Fruit fly (Drosophila melanogaster) whole organism, embryonic: ENCODE measurements around the gene trx.

Experiments used
- Atf3 ChIP-seq: fragments of 200-800 bp; sonication (Bioruptor generic); optimal IDR thresholded peaks from 3 replicates; lab custom pipeline; 2016; ENCODE audit warnings: missing biosample characterization, missing genetic modification characterization
- B-H2 ChIP-seq: fragments of 200-800 bp; sonication (Bioruptor generic); optimal IDR thresholded peaks from 2 replicates; lab custom pipeline; 2018; ENCODE audit warnings: missing biosample characterization, mild to moderate bottlenecking, missing genetic modification characterization
- CG11723 ChIP-seq: fragments of 200-800 bp; sonication (Bioruptor generic); optimal IDR thresholded peaks from 2 replicates; lab custom pipeline; 2017; ENCODE audit warnings: missing biosample characterization, mild to moderate bottlenecking, missing genetic modification characterization
- CG12071 ChIP-seq: fragments of 200-800 bp; sonication (Bioruptor generic); optimal IDR thresholded peaks from 3 replicates; lab custom pipeline; 2018; ENCODE audit warnings: missing biosample characterization, mild to moderate bottlenecking, missing genetic modification characterization
- CG13424 ChIP-seq: fragments of 200-800 bp; sonication (Bioruptor generic); optimal IDR thresholded peaks from 2 replicates; lab custom pipeline; 2019; ENCODE audit warnings: missing biosample characterization, mild to moderate bottlenecking, missing genetic modification characterization, moderate library complexity
- CG14710 ChIP-seq: fragments of 200-800 bp; sonication (Bioruptor generic); optimal IDR thresholded peaks from 3 replicates; lab custom pipeline; 2019; ENCODE audit warnings: missing biosample characterization, mild to moderate bottlenecking, missing genetic modification characterization, moderate library complexity
- CG15696 ChIP-seq: fragments of 200-800 bp; sonication (Bioruptor generic); optimal IDR thresholded peaks from 2 replicates; lab custom pipeline; 2019; ENCODE audit warnings: missing biosample characterization, mild to moderate bottlenecking, missing genetic modification characterization, moderate library complexity
- CG17359 ChIP-seq: fragments of 200-800 bp; sonication (Bioruptor generic); optimal IDR thresholded peaks from 3 replicates; lab custom pipeline; 2018; ENCODE audit warnings: missing biosample characterization, mild to moderate bottlenecking, missing genetic modification characterization, moderate library complexity
- CG17568 ChIP-seq: fragments of 200-800 bp; sonication (Bioruptor generic); optimal IDR thresholded peaks from 2 replicates; lab custom pipeline; 2018; ENCODE audit warnings: missing biosample characterization, mild to moderate bottlenecking, missing genetic modification characterization, moderate library complexity
- CG2875 ChIP-seq: fragments of 200-800 bp; sonication (Bioruptor generic); optimal IDR thresholded peaks from 2 replicates; lab custom pipeline; 2017; ENCODE audit warnings: missing biosample characterization, mild to moderate bottlenecking, missing genetic modification characterization, missing genetic modification reagents
- CG32772 ChIP-seq: fragments of 200-800 bp; sonication (Bioruptor generic); IDR thresholded peaks from 2 replicates; pipeline ENCODE4 v1.3.6; 2022; ENCODE audit warnings: missing biosample characterization, missing genetic modification characterization
- CG3407 ChIP-seq: fragments of 200-800 bp; sonication (Bioruptor generic); optimal IDR thresholded peaks from 2 replicates; lab custom pipeline; 2018; ENCODE audit warnings: missing biosample characterization, mild to moderate bottlenecking, missing genetic modification characterization
- CG3847 ChIP-seq: fragments of 200-800 bp; sonication (Bioruptor generic); IDR thresholded peaks from 2 replicates; pipeline ENCODE4 v1.3.6; 2022; ENCODE audit warnings: missing biosample characterization, missing genetic modification characterization
- CG4707 ChIP-seq: fragments of 200-800 bp; sonication (Bioruptor generic); optimal IDR thresholded peaks from 2 replicates; lab custom pipeline; 2018; ENCODE audit warnings: missing biosample characterization, mild to moderate bottlenecking, missing genetic modification characterization, moderate library complexity
- CG6791 ChIP-seq: fragments of 200-800 bp; sonication (Bioruptor generic); IDR thresholded peaks from 3 replicates; pipeline ENCODE4 v1.3.6; 2022; ENCODE audit warnings: missing biosample characterization, missing genetic modification characterization; ENCODE audit not compliant: partially characterized antibody
- CG7786 ChIP-seq: fragments of 200-800 bp; sonication (Bioruptor generic); optimal IDR thresholded peaks from 2 replicates; lab custom pipeline; 2016; ENCODE audit warnings: missing biosample characterization, missing genetic modification characterization
- CG8290 ChIP-seq, 3 experiments: fragments of 200-800 bp; sonication (Bioruptor generic); optimal IDR thresholded peaks; 2 replicates each; lab custom pipeline; 2016 to 2019; ENCODE audit warnings: missing biosample characterization in 3 of 3, missing genetic modification characterization in 3 of 3, mild to moderate bottlenecking in 2 of 3, moderate library complexity in 1 of 3
- CG8359 ChIP-seq: fragments of 200-800 bp; sonication (Bioruptor generic); optimal IDR thresholded peaks from 2 replicates; lab custom pipeline; 2017; ENCODE audit warnings: missing biosample characterization, mild to moderate bottlenecking, missing genetic modification characterization, borderline replicate concordance
- CG9727 ChIP-seq: fragments of 200-800 bp; sonication (Bioruptor generic); optimal IDR thresholded peaks from 3 replicates; lab custom pipeline; 2017; ENCODE audit warnings: missing biosample characterization, mild to moderate bottlenecking, missing genetic modification characterization
- E2f1 ChIP-seq: fragments of 200-800 bp; sonication (Bioruptor generic); IDR thresholded peaks from 2 replicates; pipeline ENCODE4 v1.3.6; 2022; ENCODE audit warnings: missing biosample characterization, missing genetic modification characterization
- Fer3 ChIP-seq: fragments of 200-800 bp; sonication (Bioruptor generic); optimal IDR thresholded peaks from 2 replicates; lab custom pipeline; 2018; ENCODE audit warnings: missing biosample characterization, mild to moderate bottlenecking, missing genetic modification characterization, moderate library complexity
- Gsc ChIP-seq: fragments of 200-800 bp; sonication (Bioruptor generic); IDR thresholded peaks from 2 replicates; pipeline ENCODE4 v1.3.6; 2022; ENCODE audit warnings: missing biosample characterization, missing genetic modification characterization
- Hr51 ChIP-seq, 2 experiments: fragments of 200-800 bp; sonication (Bioruptor generic); optimal IDR thresholded peaks; 2 replicates in 1 of 2; 3 replicates in 1 of 2; lab custom pipeline; 2016 to 2018; ENCODE audit warnings: missing biosample characterization in 2 of 2, missing genetic modification characterization in 2 of 2, mild to moderate bottlenecking in 1 of 2, moderate library complexity in 1 of 2
- Jarid2 ChIP-seq: fragments of 200-800 bp; sonication (Bioruptor generic); optimal IDR thresholded peaks from 3 replicates; lab custom pipeline; 2017; ENCODE audit warnings: mild to moderate bottlenecking, missing biosample characterization, missing genetic modification reagents, missing genetic modification characterization
- Med ChIP-seq: fragments of 200-800 bp; sonication (Bioruptor generic); peaks from one replicate; lab custom pipeline; 2016; ENCODE audit warnings: missing biosample characterization, missing genetic modification characterization, mild to moderate bottlenecking, inconsistent platforms, moderate library complexity
- NC2β ChIP-seq: fragments of 200-800 bp; sonication (Bioruptor generic); optimal IDR thresholded peaks from 2 replicates; lab custom pipeline; 2016; ENCODE audit warnings: missing biosample characterization, missing genetic modification characterization
- Nf-YC ChIP-seq: fragments of 200-800 bp; optimal IDR thresholded peaks from 3 replicates; lab custom pipeline; 2019; ENCODE audit warnings: missing biosample characterization, mild to moderate bottlenecking, missing genetic modification characterization, moderate library complexity
- Oli ChIP-seq: fragments of 200-800 bp; sonication (Bioruptor generic); optimal IDR thresholded peaks from 2 replicates; lab custom pipeline; 2018; ENCODE audit warnings: missing biosample characterization, mild to moderate bottlenecking, missing genetic modification characterization, moderate library complexity
- PHDP ChIP-seq: fragments of 200-800 bp; sonication (Bioruptor generic); optimal IDR thresholded peaks from 3 replicates; lab custom pipeline; 2018; ENCODE audit warnings: missing biosample characterization, mild to moderate bottlenecking, missing genetic modification characterization, moderate library complexity
- Sox100B ChIP-seq: fragments of 200-800 bp; sonication (Bioruptor generic); optimal IDR thresholded peaks from 3 replicates; lab custom pipeline; 2018; ENCODE audit warnings: missing biosample characterization, mild to moderate bottlenecking, missing genetic modification characterization
- aop ChIP-seq: fragments of 200-800 bp; sonication (Bioruptor generic); IDR thresholded peaks from 2 replicates; pipeline ENCODE4 v1.3.6; 2022; ENCODE audit warnings: missing biosample characterization, missing genetic modification characterization
- bsh ChIP-seq, 2 experiments: fragments of 200-800 bp; sonication (Bioruptor generic); optimal IDR thresholded peaks; 2 replicates each; lab custom pipeline; 2017 to 2018; ENCODE audit warnings: mild to moderate bottlenecking in 2 of 2, missing biosample characterization in 2 of 2, missing genetic modification characterization in 2 of 2, moderate library complexity in 1 of 2
- btn ChIP-seq: fragments of 200-800 bp; sonication (Bioruptor generic); optimal IDR thresholded peaks from 2 replicates; lab custom pipeline; 2016; ENCODE audit warnings: missing biosample characterization, missing genetic modification characterization
- dpn ChIP-seq, 2 experiments: fragments of 200-800 bp; sonication (Bioruptor generic); optimal IDR thresholded peaks; 3 replicates each; lab custom pipeline; 2016; ENCODE audit warnings: missing biosample characterization in 2 of 2, missing genetic modification characterization in 2 of 2
- fd102C ChIP-seq: fragments of 200-800 bp; sonication (Bioruptor generic); optimal IDR thresholded peaks from 2 replicates; lab custom pipeline; 2018; ENCODE audit warnings: missing biosample characterization, mild to moderate bottlenecking, missing genetic modification characterization, moderate library complexity
- grn ChIP-seq: fragments of 200-800 bp; sonication (Bioruptor generic); optimal IDR thresholded peaks from 3 replicates; lab custom pipeline; 2017; ENCODE audit warnings: missing biosample characterization, missing genetic modification characterization
- maf-S ChIP-seq: fragments of 200-800 bp; sonication (Bioruptor generic); optimal IDR thresholded peaks from 2 replicates; lab custom pipeline; 2016; ENCODE audit warnings: missing biosample characterization, missing genetic modification characterization
- nerfin-2 ChIP-seq: fragments of 200-800 bp; sonication (Bioruptor generic); IDR thresholded peaks from 2 replicates; pipeline ENCODE4 v1.3.6; 2022; ENCODE audit warnings: missing biosample characterization, missing genetic modification characterization; ENCODE audit not compliant: partially characterized antibody
- pb ChIP-seq: fragments of 200-800 bp; sonication (Bioruptor generic); optimal IDR thresholded peaks from 3 replicates; lab custom pipeline; 2016; ENCODE audit warnings: missing biosample characterization, missing genetic modification characterization
- pros ChIP-seq: fragments of 200-800 bp; sonication (Bioruptor generic); optimal IDR thresholded peaks from 3 replicates; lab custom pipeline; 2019; ENCODE audit warnings: missing biosample characterization, mild to moderate bottlenecking, missing genetic modification characterization, moderate library complexity
- scrt ChIP-seq: fragments of 200-800 bp; sonication (Bioruptor generic); optimal IDR thresholded peaks from 2 replicates; lab custom pipeline; 2018; ENCODE audit warnings: missing biosample characterization, mild to moderate bottlenecking, missing genetic modification characterization, moderate library complexity
- seq ChIP-seq: fragments of 200-800 bp; sonication (Bioruptor generic); IDR thresholded peaks from 2 replicates; pipeline ENCODE4 v1.3.6; 2022; ENCODE audit warnings: missing biosample characterization, missing genetic modification characterization
- sna ChIP-seq: fragments of 200-800 bp; sonication (Bioruptor generic); IDR thresholded peaks from 2 replicates; pipeline ENCODE4 v1.3.6; 2022; ENCODE audit warnings: missing biosample characterization, missing genetic modification characterization; ENCODE audit not compliant: partially characterized antibody
- sqz ChIP-seq: fragments of 200-800 bp; sonication (Bioruptor generic); optimal IDR thresholded peaks from 3 replicates; lab custom pipeline; 2018; ENCODE audit warnings: missing biosample characterization, mild to moderate bottlenecking, missing genetic modification characterization
- ssp ChIP-seq: fragments of 200-800 bp; sonication (Bioruptor generic); IDR thresholded peaks from 2 replicates; pipeline ENCODE4 v1.3.6; 2022; ENCODE audit warnings: missing biosample characterization, missing genetic modification characterization
- toy ChIP-seq: fragments of 200-800 bp; sonication (Bioruptor generic); IDR thresholded peaks from 2 replicates; pipeline ENCODE4 v1.3.6; 2022; ENCODE audit warnings: missing biosample characterization, missing genetic modification characterization
- vnd ChIP-seq: fragments of 200-800 bp; sonication (Bioruptor generic); IDR thresholded peaks from 3 replicates; pipeline ENCODE4 v1.3.6; 2022; ENCODE audit warnings: missing biosample characterization, missing genetic modification characterization; ENCODE audit not compliant: partially characterized antibody

The trx gene

DNA sequence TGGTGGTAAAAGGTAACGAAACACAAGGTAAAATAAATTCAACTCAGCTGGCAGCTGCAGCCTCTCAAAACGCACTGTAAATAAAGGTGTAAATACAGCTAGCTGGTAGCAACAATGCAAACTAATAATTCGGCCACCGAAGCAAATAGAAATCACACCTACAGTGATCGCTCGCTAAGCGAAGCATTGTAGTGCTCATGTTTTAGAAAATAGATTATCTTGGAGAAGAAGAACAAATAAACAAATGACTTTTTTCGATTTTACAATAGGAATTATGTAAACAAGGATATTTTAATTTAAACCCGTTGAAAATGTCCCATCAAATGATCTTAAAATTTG, 2.3 kb downstream of the trx start (continued):
- TF ChIP-seq CG6791 (GFP tag; lab: Robert Waterston, UW) (no peak), bsh (GFP tag; optimal IDR thresholded peaks at IDR 0.05; lab: Kevin White, UChicago) (peak in 1 of 2 experiments; percentile 23), Med (peak; percentile 75), scrt (GFP tag; lab: Kevin White, UChicago) (no peak), CG17359 (tag; lab: Kevin White, UChicago) (peak; percentile 49), CG12071 (GFP tag; lab: Kevin White, UChicago) (peak; percentile 53), E2f1 (GFP tag; lab: Robert Waterston, UW) (no peak), vnd (no peak), CG14710 (tag; lab: Kevin White, UChicago) (no peak), btn (GFP tag; lab: Kevin White, UChicago) (peak; percentile 5), ssp (GFP tag; lab: Robert Waterston, UW) (no peak), PHDP (tag; lab: Kevin White, UChicago) (peak; percentile 18), B-H2 (GFP tag; lab: Kevin White, UChicago) (no peak), CG11723 (GFP tag; lab: Kevin White, UChicago) (no peak), Sox100B (GFP tag; lab: Kevin White, UChicago) (peak; percentile 51), Hr51 (GFP tag; optimal IDR thresholded peaks at IDR 0.05; lab: Kevin White, UChicago) (peak in 1 of 2 experiments; percentile 46), CG13424 (tag; lab: Kevin White, UChicago) (peak; percentile 40), CG2875 (peak; percentile 36), CG4707 (GFP tag; lab: Kevin White, UChicago) (peak; percentile 15)

DNA sequence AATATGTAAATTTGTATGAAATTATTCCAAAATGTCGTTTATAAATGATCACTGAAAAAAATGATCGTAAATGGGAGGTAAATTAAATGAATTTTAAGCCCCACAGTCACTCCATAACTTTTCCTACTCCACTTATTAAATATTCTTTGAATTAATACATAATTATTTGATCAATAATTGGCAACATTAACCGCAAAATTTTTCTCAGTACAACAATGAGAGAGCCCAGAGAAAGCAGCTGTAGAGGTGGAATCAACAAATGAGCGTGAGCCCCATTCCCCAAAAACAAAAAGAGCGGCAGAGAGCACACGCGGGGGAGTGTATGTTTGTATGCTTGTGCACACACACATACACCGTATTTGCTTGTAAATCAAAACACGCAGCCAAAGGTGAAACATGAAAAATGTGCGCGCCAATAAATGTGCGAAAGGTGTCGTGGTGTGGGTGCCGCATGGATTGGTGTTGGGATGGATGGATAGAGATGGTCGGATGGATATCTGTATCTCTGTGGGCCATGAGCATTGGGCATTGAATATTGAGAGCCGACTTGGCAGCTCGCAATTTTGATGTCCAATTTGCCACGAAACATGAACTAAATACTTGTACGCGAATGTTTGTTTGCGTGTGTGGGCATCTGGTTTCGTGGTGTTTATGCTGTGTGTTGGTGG, 2.8 kb downstream of the trx start:
- TF ChIP-seq Oli (tag; lab: Kevin White, UChicago) = peak; percentile 99
- peak; percentile 87 for TF ChIP-seq CG15696 (tag; lab: Kevin White, UChicago)
- peak; percentile 95 for TF ChIP-seq CG8290 (GFP tag; optimal IDR thresholded peaks at IDR 0.05; lab: Kevin White, UChicago)
- peak; percentile 83 to 98 for TF ChIP-seq CG8290 (tag; optimal IDR thresholded peaks at IDR 0.05; lab: Kevin White, UChicago)
- no peak for TF ChIP-seq aop (GFP tag; lab: Robert Waterston, UW)
- TF ChIP-seq Gsc (GFP tag; lab: Robert Waterston, UW) = no peak
- TF ChIP-seq dpn (GFP tag; optimal IDR thresholded peaks at IDR 0.05; lab: Kevin White, UChicago) = peak; percentile 96 to 98
- TF ChIP-seq sna (GFP tag; lab: Robert Waterston, UW) = no peak
- peak; percentile 97 for TF ChIP-seq CG3407
- TF ChIP-seq vnd = no peak
- peak; percentile 75 for TF ChIP-seq fd102C (GFP tag; lab: Kevin White, UChicago)
- peak; percentile 89 for TF ChIP-seq Nf-YC (tag; lab: Kevin White, UChicago)
- TF ChIP-seq CG3847 = no peak
- TF ChIP-seq CG32772 = no peak
- TF ChIP-seq grn (GFP tag; lab: Kevin White, UChicago) = peak; percentile 87
- peak; percentile 91 for TF ChIP-seq CG7786 (GFP tag; lab: Kevin White, UChicago)
- TF ChIP-seq Fer3 (tag; lab: Kevin White, UChicago) = peak; percentile 99
- peak; percentile 94 for TF ChIP-seq Jarid2 (GFP tag; lab: Kevin White, UChicago)
- peak; percentile 95 for TF ChIP-seq NC2β (GFP tag; lab: Kevin White, UChicago)
- peak; percentile 92 for TF ChIP-seq Atf3 (GFP tag; lab: Kevin White, UChicago)
- peak; percentile 99 for TF ChIP-seq CG9727 (GFP tag; lab: Kevin White, UChicago)
- peak; percentile 89 for TF ChIP-seq CG8359 (GFP tag; lab: Kevin White, UChicago)
- peak; percentile 98 for TF ChIP-seq CG17568
- TF ChIP-seq toy (GFP tag; lab: Robert Waterston, UW) = no peak
- TF ChIP-seq seq (GFP tag; lab: Robert Waterston, UW) = no peak
- peak; percentile 90 for TF ChIP-seq maf-S (GFP tag; lab: Kevin White, UChicago)
- peak; percentile 24 for TF ChIP-seq pros (GFP tag; lab: Kevin White, UChicago)
- TF ChIP-seq pb (GFP tag; lab: Kevin White, UChicago) = peak; percentile 67
- no peak for TF ChIP-seq nerfin-2
- peak; percentile 96 for TF ChIP-seq sqz
